Worm (Caenorhabditis elegans): ENCODE results near the gene srz-29.

Gene srz-29

ce11 chrIV:13639027-13639426 lies 6.7 kb downstream of the srz-29 start, which contains the start of gene ugt-22:
TSS of gene ugt-22 (plus strand) at chrIV:13639260.
- no peak for TF ChIP-seq lin-13 (tag; optimal IDR thresholded peaks at IDR 0.05)
- no peak for TF ChIP-seq mep-1 (tag; optimal IDR thresholded peaks at IDR 0.05)
- TF ChIP-seq ceh-43 (GFP tag; optimal IDR thresholded peaks at IDR 0.05), result no peak
- no peak for TF ChIP-seq ham-2 (GFP tag; optimal IDR thresholded peaks at IDR 0.05)
- TF ChIP-seq elt-1 (tag; optimal IDR thresholded peaks at IDR 0.05; ENCODE audit: borderline replicate concordance, insufficient read depth), result no peak
- TF ChIP-seq blmp-1 (tag; optimal IDR thresholded peaks at IDR 0.05), result no peak
- TF ChIP-seq ces-1 (GFP tag; optimal IDR thresholded peaks at IDR 0.05), result no peak

DNA sequence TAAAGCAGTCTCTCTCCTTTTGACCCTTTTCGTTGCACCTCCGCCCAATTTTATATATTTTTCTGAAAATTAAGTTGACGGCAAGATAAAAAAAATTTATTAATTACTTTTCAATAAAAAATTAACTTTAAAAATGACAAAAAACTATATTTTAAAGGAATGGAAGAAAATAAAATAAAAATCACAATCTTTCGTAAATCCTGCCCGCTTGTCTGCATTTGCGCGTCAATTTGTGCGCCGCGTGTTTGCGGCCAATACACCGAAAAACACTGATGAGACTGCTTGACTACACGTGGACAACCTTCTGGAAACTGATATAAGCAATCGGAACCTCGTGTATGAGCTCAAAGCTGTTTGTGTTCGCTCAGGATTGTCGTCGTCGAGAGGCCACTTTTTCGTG lies 8.7 kb downstream of the srz-29 start, which contains the start of gene C08F11.7:
C08F11.7 (plus strand) TSS at position 301 of the 400 bp plus-strand sequence.
- TF ChIP-seq sem-2 (GFP tag; optimal IDR thresholded peaks at IDR 0.05) (no peak), blmp-1 (tag; optimal IDR thresholded peaks at IDR 0.05) (no peak), pha-4 (tag; optimal IDR thresholded peaks at IDR 0.05) (no peak), ceh-39 (tag; optimal IDR thresholded peaks at IDR 0.05) (no peak), ceh-83 (GFP tag; optimal IDR thresholded peaks at IDR 0.05) (no peak), unc-62 (GFP tag; optimal IDR thresholded peaks at IDR 0.05) (no peak), elt-3 (tag; optimal IDR thresholded peaks at IDR 0.05) (no peak), lin-32 (GFP tag; optimal IDR thresholded peaks at IDR 0.05) (no peak), ham-2 (GFP tag; optimal IDR thresholded peaks at IDR 0.05) (no peak)

ce11 chrIV:13633165-13633564 lies 12.6 kb downstream of the srz-29 start, which contains the start of gene fbxa-98:
TSS of gene fbxa-98 (plus strand) at chrIV:13633407.
- TF ChIP-seq nhr-237 (tag; optimal IDR thresholded peaks at IDR 0.05) (no peak), lin-32 (GFP tag; optimal IDR thresholded peaks at IDR 0.05) (no peak), nhr-12 (tag; optimal IDR thresholded peaks at IDR 0.05) (no peak), lin-13 (tag; optimal IDR thresholded peaks at IDR 0.05) (no peak), snpc-4 (tag; optimal IDR thresholded peaks at IDR 0.05) (no peak), elt-1 (tag; optimal IDR thresholded peaks at IDR 0.05; ENCODE audit: borderline replicate concordance, insufficient read depth) (no peak), cnd-1 (tag; optimal IDR thresholded peaks at IDR 0.05) (no peak), zip-8 (tag; optimal IDR thresholded peaks at IDR 0.05) (no peak), sem-2 (GFP tag; optimal IDR thresholded peaks at IDR 0.05) (no peak), nhr-28 (tag; optimal IDR thresholded peaks at IDR 0.05) (no peak), bed-3 (GFP tag; optimal IDR thresholded peaks at IDR 0.05) (no peak), blmp-1 (tag; optimal IDR thresholded peaks at IDR 0.05) (no peak), mab-5 (tag; optimal IDR thresholded peaks at IDR 0.05) (no peak), lsy-2 (tag; optimal IDR thresholded peaks at IDR 0.05) (no peak), nhr-76 (tag; optimal IDR thresholded peaks at IDR 0.05) (no peak), pha-4 (tag; optimal IDR thresholded peaks at IDR 0.05) (no peak), ceh-43 (GFP tag; optimal IDR thresholded peaks at IDR 0.05) (no peak), ztf-11 (tag; optimal IDR thresholded peaks at IDR 0.05) (no peak), ceh-39 (tag; optimal IDR thresholded peaks at IDR 0.05) (no peak), mls-2 (tag; optimal IDR thresholded peaks at IDR 0.05) (no peak)

DNA sequence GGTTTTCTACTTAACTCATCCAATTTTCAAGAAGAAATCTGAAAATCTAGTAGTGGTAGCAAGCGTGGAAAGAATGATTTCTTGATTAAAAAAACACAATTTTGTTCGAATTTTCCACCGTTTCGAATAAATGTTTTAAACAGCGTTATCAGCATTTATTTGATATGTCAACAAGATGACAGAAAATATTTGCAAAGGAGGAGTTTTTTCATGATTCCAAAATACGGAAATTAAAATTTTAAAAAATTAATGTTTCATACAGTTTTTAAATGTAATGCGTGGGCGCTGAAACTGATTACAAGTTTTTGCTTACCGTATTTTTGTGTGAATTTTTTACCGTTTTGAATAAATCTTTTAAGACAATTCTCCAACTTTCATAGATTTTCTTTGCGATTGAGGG lies 13.1 kb downstream of the srz-29 start:
- TF ChIP-seq mep-1 (tag; optimal IDR thresholded peaks at IDR 0.05), result no peak
- TF ChIP-seq bed-3 (GFP tag; optimal IDR thresholded peaks at IDR 0.05), result no peak
- no peak for TF ChIP-seq nhr-12 (tag; optimal IDR thresholded peaks at IDR 0.05)
- no peak for TF ChIP-seq nhr-2 (tag; optimal IDR thresholded peaks at IDR 0.05)
- TF ChIP-seq zip-8 (tag; optimal IDR thresholded peaks at IDR 0.05), result no peak
- TF ChIP-seq tbx-8 (GFP tag; optimal IDR thresholded peaks at IDR 0.05), result no peak
- TF ChIP-seq mab-5 (tag; optimal IDR thresholded peaks at IDR 0.05), result no peak
- no peak for TF ChIP-seq unc-62 (GFP tag; optimal IDR thresholded peaks at IDR 0.05)
- TF ChIP-seq drap-1 (GFP tag; optimal IDR thresholded peaks at IDR 0.05), result no peak
- no peak for TF ChIP-seq ham-2 (GFP tag; optimal IDR thresholded peaks at IDR 0.05)
- TF ChIP-seq nhr-76 (tag; optimal IDR thresholded peaks at IDR 0.05), result no peak
- TF ChIP-seq ceh-43 (GFP tag; optimal IDR thresholded peaks at IDR 0.05), result no peak

DNA sequence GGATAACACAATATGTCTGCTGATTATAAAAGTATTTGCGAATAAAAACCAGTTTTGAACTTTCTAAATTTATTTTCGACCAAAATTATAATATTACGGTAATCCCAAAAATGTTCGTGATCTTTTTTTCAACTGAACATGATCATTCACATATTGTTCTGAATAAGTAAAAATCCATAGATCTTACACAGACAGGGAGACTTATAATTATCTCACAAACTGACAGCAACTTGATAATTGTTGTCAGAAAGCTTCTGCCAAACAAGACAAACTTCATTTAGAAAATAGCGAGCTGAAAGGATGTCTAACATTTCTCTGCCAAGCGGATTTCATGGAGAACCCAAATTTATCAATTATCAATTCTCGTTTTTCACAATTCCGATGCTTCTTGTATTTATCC lies 19.3 kb downstream of the srz-29 start, which contains the start of gene sru-21:
sru-21 (plus strand) TSS at position 301 of the 400 bp plus-strand sequence.
- no peak for TF ChIP-seq pha-4 (tag; optimal IDR thresholded peaks at IDR 0.05)
- no peak for TF ChIP-seq blmp-1 (tag; optimal IDR thresholded peaks at IDR 0.05)
- TF ChIP-seq tbx-8 (GFP tag; optimal IDR thresholded peaks at IDR 0.05), result no peak
- TF ChIP-seq sptf-1 (tag; optimal IDR thresholded peaks at IDR 0.05), result no peak
- TF ChIP-seq nhr-76 (tag; optimal IDR thresholded peaks at IDR 0.05), result no peak
- no peak for TF ChIP-seq nhr-12 (tag; optimal IDR thresholded peaks at IDR 0.05)
- no peak for TF ChIP-seq elt-1 (tag; optimal IDR thresholded peaks at IDR 0.05; ENCODE audit: borderline replicate concordance, insufficient read depth)
- no peak for TF ChIP-seq zip-8 (tag; optimal IDR thresholded peaks at IDR 0.05)
- TF ChIP-seq mab-5 (tag; optimal IDR thresholded peaks at IDR 0.05), result no peak
- TF ChIP-seq unc-62 (GFP tag; optimal IDR thresholded peaks at IDR 0.05), result no peak
- TF ChIP-seq drap-1 (GFP tag; optimal IDR thresholded peaks at IDR 0.05), result no peak
- no peak for TF ChIP-seq lin-13 (tag; optimal IDR thresholded peaks at IDR 0.05)
- no peak for TF ChIP-seq unc-120 (tag; optimal IDR thresholded peaks at IDR 0.05; ENCODE audit: poor library complexity, severe bottlenecking)
- TF ChIP-seq mep-1 (tag; optimal IDR thresholded peaks at IDR 0.05), result no peak
- TF ChIP-seq lin-32 (GFP tag; optimal IDR thresholded peaks at IDR 0.05), result no peak
- TF ChIP-seq M03D4.4 (tag; optimal IDR thresholded peaks at IDR 0.05), result no peak
- TF ChIP-seq nhr-237 (tag; optimal IDR thresholded peaks at IDR 0.05), result no peak
